Fruit fly (Drosophila melanogaster) whole organism, embryonic: ENCODE measurements around the gene CG31805.

ENCODE experiments used
- Bdp1 ChIP-seq: fragments of 200-800 bp; sonication (Bioruptor generic); optimal IDR thresholded peaks from 3 replicates; lab custom pipeline; 2016; ENCODE audit warnings: missing biosample characterization, missing genetic modification characterization
- C15 ChIP-seq: fragments of 200-800 bp; sonication (Bioruptor generic); IDR thresholded peaks from 3 replicates; pipeline ENCODE4 v1.3.6; 2022; ENCODE audit warnings: missing biosample characterization, missing genetic modification characterization
- CG10147 ChIP-seq: fragments of 200-800 bp; sonication (Bioruptor generic); optimal IDR thresholded peaks from 2 replicates; lab custom pipeline; 2019; ENCODE audit warnings: missing biosample characterization, mild to moderate bottlenecking, missing genetic modification characterization, moderate library complexity
- CG12104 ChIP-seq: fragments of 200-800 bp; sonication (Bioruptor generic); optimal IDR thresholded peaks from 3 replicates; lab custom pipeline; 2016; ENCODE audit warnings: missing biosample characterization, missing genetic modification characterization
- CG12236 ChIP-seq: fragments of 200-800 bp; sonication (Bioruptor generic); optimal IDR thresholded peaks from 2 replicates; lab custom pipeline; 2016; ENCODE audit warnings: missing biosample characterization, missing genetic modification characterization
- CG1233 ChIP-seq: fragments of 200-800 bp; sonication (Bioruptor generic); optimal IDR thresholded peaks from 4 replicates; lab custom pipeline; 2018; ENCODE audit warnings: missing biosample characterization, mild to moderate bottlenecking, missing genetic modification characterization
- CG12744 ChIP-seq: fragments of 200-800 bp; sonication (Bioruptor generic); optimal IDR thresholded peaks from 2 replicates; lab custom pipeline; 2016; ENCODE audit warnings: missing biosample characterization, missing genetic modification characterization
- CG13123 ChIP-seq: fragments of 200-800 bp; sonication (Bioruptor generic); optimal IDR thresholded peaks from 2 replicates; lab custom pipeline; 2016; ENCODE audit warnings: missing biosample characterization, missing genetic modification characterization
- CG17186 ChIP-seq: fragments of 200-800 bp; sonication (Bioruptor generic); optimal IDR thresholded peaks from 3 replicates; lab custom pipeline; 2017; ENCODE audit warnings: missing biosample characterization, missing genetic modification reagents, missing genetic modification characterization
- CG17612 ChIP-seq: fragments of 200-800 bp; sonication (Bioruptor generic); IDR thresholded peaks from 2 replicates; pipeline ENCODE4 v1.3.6; 2022; ENCODE audit warnings: missing biosample characterization, missing genetic modification characterization
- CG17802 ChIP-seq: fragments of 200-800 bp; sonication (Bioruptor generic); optimal IDR thresholded peaks from 2 replicates; lab custom pipeline; 2018; ENCODE audit warnings: missing biosample characterization, mild to moderate bottlenecking, missing genetic modification characterization, moderate library complexity
- CG1832 ChIP-seq: fragments of 200-800 bp; sonication (Bioruptor generic); optimal IDR thresholded peaks from 2 replicates; lab custom pipeline; 2017; ENCODE audit warnings: missing biosample characterization, mild to moderate bottlenecking, missing genetic modification characterization, inconsistent platforms
- CG30020 ChIP-seq: fragments of 200-800 bp; optimal IDR thresholded peaks from 2 replicates; lab custom pipeline; 2019; ENCODE audit warnings: missing biosample characterization, mild to moderate bottlenecking, missing genetic modification characterization, moderate library complexity
- CG3065 ChIP-seq: fragments of 200-800 bp; sonication (Bioruptor generic); optimal IDR thresholded peaks from 2 replicates; lab custom pipeline; 2016; ENCODE audit warnings: missing biosample characterization, missing genetic modification characterization
- CG31224 ChIP-seq: fragments of 200-800 bp; sonication (Bioruptor generic); IDR thresholded peaks from 2 replicates; pipeline ENCODE4 v1.3.6; 2022; ENCODE audit warnings: missing biosample characterization, missing genetic modification characterization
- CG31441 ChIP-seq: fragments of 200-800 bp; sonication (Bioruptor generic); IDR thresholded peaks from 2 replicates; pipeline ENCODE4 v1.3.6; 2022; ENCODE audit warnings: missing biosample characterization, missing genetic modification characterization
- CG34376 ChIP-seq: fragments of 200-800 bp; sonication (Bioruptor generic); optimal IDR thresholded peaks from 2 replicates; lab custom pipeline; 2018; ENCODE audit warnings: missing biosample characterization, mild to moderate bottlenecking, missing genetic modification characterization
- CG34422 ChIP-seq: fragments of 200-800 bp; sonication (Bioruptor generic); IDR thresholded peaks from 3 replicates; pipeline ENCODE4 v1.3.6; 2022; ENCODE audit warnings: missing biosample characterization, missing genetic modification characterization
- CG3847 ChIP-seq: fragments of 200-800 bp; sonication (Bioruptor generic); IDR thresholded peaks from 2 replicates; pipeline ENCODE4 v1.3.6; 2022; ENCODE audit warnings: missing biosample characterization, missing genetic modification characterization
- CG4730 ChIP-seq: fragments of 200-800 bp; sonication (Bioruptor generic); IDR thresholded peaks from 2 replicates; pipeline ENCODE4 v1.3.6; 2022; ENCODE audit warnings: missing biosample characterization, missing genetic modification characterization
- CG7357 ChIP-seq: fragments of 200-800 bp; sonication (Bioruptor generic); IDR thresholded peaks from 3 replicates; pipeline ENCODE4 v1.3.6; 2022; ENCODE audit warnings: missing biosample characterization, missing genetic modification characterization
- CG9215 ChIP-seq: fragments of 200-800 bp; sonication (Bioruptor generic); IDR thresholded peaks from 2 replicates; pipeline ENCODE4 v1.3.6; 2022; ENCODE audit warnings: missing biosample characterization, missing genetic modification characterization
- CG9797 ChIP-seq: fragments of 200-800 bp; sonication (Bioruptor generic); optimal IDR thresholded peaks from 3 replicates; lab custom pipeline; 2018; ENCODE audit warnings: missing biosample characterization, mild to moderate bottlenecking, missing genetic modification characterization
- CG9876 ChIP-seq: fragments of 200-800 bp; sonication (Bioruptor generic); optimal IDR thresholded peaks from 2 replicates; lab custom pipeline; 2016; ENCODE audit warnings: missing biosample characterization, missing genetic modification characterization
- CHES-1-like ChIP-seq: fragments of 200-800 bp; sonication (Bioruptor generic); optimal IDR thresholded peaks from 2 replicates; lab custom pipeline; 2016; ENCODE audit warnings: missing biosample characterization, missing genetic modification characterization
- Chrac-16 ChIP-seq: fragments of 200-800 bp; sonication (Bioruptor generic); optimal IDR thresholded peaks from 3 replicates; lab custom pipeline; 2016; ENCODE audit warnings: missing biosample characterization, missing genetic modification characterization
- Doc3 ChIP-seq: fragments of 200-800 bp; sonication (Bioruptor generic); IDR thresholded peaks from 3 replicates; pipeline ENCODE4 v1.3.6; 2022; ENCODE audit warnings: missing biosample characterization, missing genetic modification characterization; ENCODE audit not compliant: partially characterized antibody
- E2f2 ChIP-seq: fragments of 200-800 bp; sonication (Bioruptor generic); IDR thresholded peaks from 2 replicates; pipeline ENCODE4 v1.3.6; 2022; ENCODE audit warnings: missing biosample characterization, missing genetic modification characterization
- Eip74EF ChIP-seq, 2 experiments: fragments of 200-800 bp in 1 of 2; fragments of >200 bp in 1 of 2; sonication (Bioruptor generic) in 1 of 2; optimal IDR thresholded peaks; 2 replicates each; lab custom pipeline; 2017 to 2019; ENCODE audit warnings: missing biosample characterization in 2 of 2, missing genetic modification characterization in 2 of 2, mild to moderate bottlenecking in 1 of 2, moderate library complexity in 1 of 2
- HmgD ChIP-seq: fragments of 200-800 bp; sonication (Bioruptor generic); optimal IDR thresholded peaks from 3 replicates; lab custom pipeline; 2016; ENCODE audit warnings: missing biosample characterization, missing genetic modification characterization
- Hr3 ChIP-seq: fragments of 200-800 bp; sonication (Bioruptor generic); optimal IDR thresholded peaks from 3 replicates; lab custom pipeline; 2016; ENCODE audit warnings: missing biosample characterization, missing genetic modification characterization
- Lim3 ChIP-seq: fragments of 200-800 bp; sonication (Bioruptor generic); IDR thresholded peaks from 2 replicates; pipeline ENCODE4 v1.3.6; 2022; ENCODE audit warnings: missing biosample characterization, missing genetic modification characterization
- MBD-R2 ChIP-seq: fragments of 200-800 bp; sonication (Bioruptor generic); IDR thresholded peaks from 2 replicates; pipeline ENCODE4 v1.3.6; 2022; ENCODE audit warnings: missing biosample characterization, missing genetic modification characterization
- Max ChIP-seq: fragments of 200-800 bp; sonication (Bioruptor generic); optimal IDR thresholded peaks from 2 replicates; lab custom pipeline; 2016; ENCODE audit warnings: missing biosample characterization, mild to moderate bottlenecking, missing genetic modification characterization
- Med ChIP-seq: fragments of 200-800 bp; sonication (Bioruptor generic); peaks from one replicate; lab custom pipeline; 2016; ENCODE audit warnings: missing biosample characterization, missing genetic modification characterization, mild to moderate bottlenecking, inconsistent platforms, moderate library complexity
- Meics ChIP-seq: fragments of 200-800 bp; sonication (Bioruptor generic); optimal IDR thresholded peaks from 2 replicates; lab custom pipeline; 2017; ENCODE audit warnings: missing biosample characterization, mild to moderate bottlenecking, missing genetic modification characterization
- Usf ChIP-seq: fragments of 200-800 bp; sonication (Bioruptor generic); optimal IDR thresholded peaks from 2 replicates; lab custom pipeline; 2017; ENCODE audit warnings: missing genotype, missing biosample characterization, missing genetic modification characterization
- abd-A ChIP-seq: fragments of 200-800 bp; sonication (Bioruptor generic); optimal IDR thresholded peaks from 3 replicates; lab custom pipeline; 2019; ENCODE audit warnings: missing biosample characterization, mild to moderate bottlenecking, missing genetic modification characterization, moderate library complexity
- ato ChIP-seq: fragments of 200-800 bp; sonication (Bioruptor generic); IDR thresholded peaks from 2 replicates; pipeline ENCODE4 v1.3.6; 2022; ENCODE audit warnings: missing biosample characterization, missing genetic modification characterization; ENCODE audit not compliant: partially characterized antibody
- bigmax ChIP-seq: fragments of 200-800 bp; sonication (Bioruptor generic); optimal IDR thresholded peaks from 2 replicates; lab custom pipeline; 2018; ENCODE audit warnings: missing biosample characterization, mild to moderate bottlenecking, missing genetic modification characterization
- disco-r ChIP-seq: fragments of 200-800 bp; sonication (Bioruptor generic); optimal IDR thresholded peaks from 2 replicates; lab custom pipeline; 2016; ENCODE audit warnings: missing biosample characterization, missing genetic modification characterization
- dmrt99B ChIP-seq: fragments of 200-800 bp; sonication (Bioruptor generic); optimal IDR thresholded peaks from 2 replicates; lab custom pipeline; 2018; ENCODE audit warnings: missing biosample characterization, mild to moderate bottlenecking, missing genetic modification characterization, moderate library complexity
- gsb-n ChIP-seq: fragments of 200-800 bp; sonication (Bioruptor generic); optimal IDR thresholded peaks from 3 replicates; lab custom pipeline; 2018; ENCODE audit warnings: missing biosample characterization, mild to moderate bottlenecking, missing genetic modification characterization
- knrl ChIP-seq: fragments of 200-800 bp; sonication (Bioruptor generic); IDR thresholded peaks from 3 replicates; pipeline ENCODE4 v1.3.6; 2022; ENCODE audit warnings: missing biosample characterization, missing genetic modification characterization; ENCODE audit not compliant: partially characterized antibody
- onecut ChIP-seq: fragments of 200-800 bp; sonication (Bioruptor generic); IDR thresholded peaks from 2 replicates; pipeline ENCODE4 v1.3.6; 2022; ENCODE audit warnings: missing biosample characterization, missing genetic modification characterization
- p53 ChIP-seq: fragments of 200-800 bp; sonication (Bioruptor generic); optimal IDR thresholded peaks from 2 replicates; lab custom pipeline; 2016; ENCODE audit warnings: missing biosample characterization, missing genetic modification characterization
- pum ChIP-seq: fragments of 200-800 bp; sonication (Bioruptor generic); optimal IDR thresholded peaks from 2 replicates; lab custom pipeline; 2016; ENCODE audit warnings: missing biosample characterization, missing genetic modification characterization
- ranshi ChIP-seq: fragments of 200-800 bp; sonication (Bioruptor generic); IDR thresholded peaks from 2 replicates; pipeline ENCODE4 v1.3.6; 2022; ENCODE audit warnings: missing biosample characterization, missing genetic modification characterization
- schlank ChIP-seq: fragments of 200-800 bp; sonication (Bioruptor generic); optimal IDR thresholded peaks from 2 replicates; lab custom pipeline; 2018; ENCODE audit warnings: missing biosample characterization, mild to moderate bottlenecking, missing genetic modification characterization
- shn ChIP-seq: fragments of 200-800 bp; sonication (Bioruptor generic); optimal IDR thresholded peaks from 3 replicates; lab custom pipeline; 2016; ENCODE audit warnings: missing biosample characterization, missing genetic modification characterization
- tna ChIP-seq: fragments of 200-800 bp; sonication (Bioruptor generic); IDR thresholded peaks from 2 replicates; pipeline ENCODE4 v1.3.6; 2022; ENCODE audit warnings: missing biosample characterization, missing genetic modification characterization; ENCODE audit not compliant: partially characterized antibody
- zen ChIP-seq: fragments of 200-800 bp; sonication (Bioruptor generic); optimal IDR thresholded peaks from 3 replicates; lab custom pipeline; 2018; ENCODE audit warnings: missing biosample characterization, mild to moderate bottlenecking, missing genetic modification characterization, moderate library complexity

The CG31805 gene

dm6 chr2L:16868897-16869324 lies 31.4 kb downstream of the CG31805 start (continued):
- TF ChIP-seq CG17802 (tag; lab: Kevin White, UChicago) (no peak), CG1233 (GFP tag; lab: Kevin White, UChicago) (no peak), CG17186 (GFP tag; lab: Kevin White, UChicago) (no peak), E2f2 (GFP tag; lab: Robert Waterston, UW) (peak; percentile 29; the same call in 1 of the 2 replicates), tna (no peak), CHES-1-like (no peak), CG7357 (GFP tag; lab: Robert Waterston, UW) (peak; percentile 52; the same call in 1 of the 3 replicates), CG13123 (GFP tag; lab: Kevin White, UChicago) (no peak), CG31441 (GFP tag; lab: Robert Waterston, UW) (peak; percentile 67), CG30020 (tag; lab: Kevin White, UChicago) (no peak), pum (GFP tag; lab: Kevin White, UChicago) (no peak), CG9215 (GFP tag; lab: Robert Waterston, UW) (no peak), CG10147 (GFP tag; lab: Kevin White, UChicago) (no peak), CG4730 (no peak), Lim3 (GFP tag; lab: Robert Waterston, UW) (no peak), Max (GFP tag; lab: Kevin White, UChicago) (no peak), CG9876 (no peak), onecut (GFP tag; lab: Robert Waterston, UW) (no peak), MBD-R2 (GFP tag; lab: Robert Waterston, UW) (no peak), CG34376 (GFP tag; lab: Kevin White, UChicago) (no peak), Chrac-16 (GFP tag; lab: Kevin White, UChicago) (no peak), Eip74EF (GFP tag; optimal IDR thresholded peaks at IDR 0.05; lab: Kevin White, UChicago) (no peak), CG12236 (GFP tag; lab: Kevin White, UChicago) (no peak), CG3065 (no peak), CG17612 (GFP tag; lab: Robert Waterston, UW) (no peak), schlank (tag; lab: Kevin White, UChicago) (no peak), Doc3 (no peak), knrl (GFP tag; lab: Robert Waterston, UW) (no peak), CG12104 (GFP tag; lab: Kevin White, UChicago) (no peak), zen (tag; lab: Kevin White, UChicago) (no peak), C15 (GFP tag; lab: Robert Waterston, UW) (no peak), CG31224 (GFP tag; lab: Robert Waterston, UW) (no peak), bigmax (GFP tag; lab: Kevin White, UChicago) (no peak), CG1832 (GFP tag; lab: Kevin White, UChicago) (no peak), ranshi (GFP tag; lab: Robert Waterston, UW) (no peak), Med (peak; percentile 66), disco-r (GFP tag; lab: Kevin White, UChicago) (no peak), CG34422 (GFP tag; lab: Robert Waterston, UW) (no peak), abd-A (tag; lab: Kevin White, UChicago) (no peak), dmrt99B (tag; lab: Kevin White, UChicago) (peak; percentile 75), Hr3 (peak; percentile 23), p53 (GFP tag; lab: Kevin White, UChicago) (no peak), HmgD (no peak), Bdp1 (GFP tag; lab: Kevin White, UChicago) (no peak), CG3847 (GFP tag; lab: Robert Waterston, UW) (peak; percentile 46), shn (no peak), ato (no peak), gsb-n (peak; percentile 9), Meics (GFP tag; lab: Kevin White, UChicago) (peak; percentile 40), CG9797 (GFP tag; lab: Kevin White, UChicago) (no peak), CG12744 (GFP tag; lab: Kevin White, UChicago) (no peak), Usf (GFP tag; lab: Kevin White, UChicago) (no peak)
